Worm (Caenorhabditis elegans) whole organism, late embryonic: ENCODE measurements around the gene pak-2.

Source experiments
- ceh-34 ChIP-seq: sonication (generic microtip); optimal IDR thresholded peaks from 2 replicates; lab custom pipeline; 2016; ENCODE audit warnings: mild to moderate bottlenecking, missing genetic modification characterization, missing compliant biosample characterization
- dve-1 ChIP-seq: sonication (generic microtip); optimal IDR thresholded peaks from 2 replicates; lab custom pipeline; 2017; ENCODE audit warnings: antibody characterized with exemption, mild to moderate bottlenecking, missing genetic modification characterization, missing compliant biosample characterization
- elt-2 ChIP-seq: sonication (generic microtip); optimal IDR thresholded peaks from 2 replicates; lab custom pipeline; 2016; ENCODE audit warnings: missing genetic modification reagents, missing genetic modification characterization, missing compliant biosample characterization
- elt-4 ChIP-seq: sonication (generic microtip); optimal IDR thresholded peaks from 2 replicates; lab custom pipeline; 2016; ENCODE audit warnings: missing genetic modification characterization, missing compliant biosample characterization
- fkh-10 ChIP-seq: fragments of 150-350 bp; optimal IDR thresholded peaks from 2 replicates; lab custom pipeline; 2014; ENCODE audit warnings: missing biosample characterization, missing genetic modification reagents, missing genetic modification characterization
- lin-11 ChIP-seq: fragments of 200-800 bp; sonication (Bioruptor generic); optimal IDR thresholded peaks from 2 replicates; lab custom pipeline; 2018; ENCODE audit warnings: mild to moderate bottlenecking, missing genetic modification characterization, missing compliant biosample characterization
- nhr-11 ChIP-seq: fragments of 150-350 bp; optimal IDR thresholded peaks from 2 replicates; lab custom pipeline; 2014; ENCODE audit warnings: missing biosample characterization, missing genetic modification characterization
- pha-4 ChIP-seq: fragments of 150-350 bp; optimal IDR thresholded peaks from 2 replicates; lab custom pipeline; 2018; ENCODE audit warnings: missing biosample characterization, missing genetic modification reagents, missing genetic modification characterization
- ref-2 ChIP-seq: sonication (generic microtip); optimal IDR thresholded peaks from 2 replicates; lab custom pipeline; 2016; ENCODE audit warnings: missing genetic modification characterization, missing compliant biosample characterization
- sox-2 ChIP-seq: fragments of 200-800 bp; sonication (Bioruptor generic); IDR thresholded peaks from 2 replicates; pipeline ENCODE4 v1.3.6; 2022; ENCODE audit warnings: missing genetic modification reagents, missing genetic modification characterization, missing compliant biosample characterization
- sox-4 ChIP-seq: sonication (generic microtip); optimal IDR thresholded peaks from 2 replicates; lab custom pipeline; 2017; ENCODE audit warnings: mild to moderate bottlenecking, missing genetic modification characterization, inconsistent platforms, missing compliant biosample characterization
- unc-55 ChIP-seq: sonication (generic microtip); optimal IDR thresholded peaks from 2 replicates; lab custom pipeline; 2017; ENCODE audit warnings: missing biosample characterization, missing genetic modification reagents, missing genetic modification characterization
- unc-86 ChIP-seq: sonication (generic microtip); optimal IDR thresholded peaks from 2 replicates; lab custom pipeline; 2016; ENCODE audit warnings: missing genetic modification characterization, missing compliant biosample characterization

- TF ChIP-seq lin-11 (tag; lab: Kevin White, UChicago) (no peak), sox-2 (GFP tag; lab: Robert Waterston, UW) (no peak), nhr-11 (no peak), pha-4 (tag; lab: Kevin White, UChicago) (no peak), elt-4 (no peak), unc-86 (tag; lab: Kevin White, UChicago) (no peak), ref-2 (no peak), dve-1 (tag; lab: Kevin White, UChicago) (no peak), sox-4 (no peak), elt-2 (tag; lab: Kevin White, UChicago) (no peak), ceh-34 (tag; lab: Kevin White, UChicago) (no peak), fkh-10 (no peak), unc-55 (no peak)
Measured at ce11 chrV:11048678-11049077, 9.4 kb upstream of the pak-2 start, which contains the start of gene srh-74.
